Fruit fly (Drosophila melanogaster) whole organism, embryonic: ENCODE results near the gene CG42716.

Source experiments
- CG14014 ChIP-seq: fragments of 200-800 bp; sonication (Bioruptor generic); IDR thresholded peaks from 2 replicates; pipeline ENCODE4 v1.3.6; 2022; ENCODE audit warnings: missing biosample characterization, missing genetic modification characterization
- CG14860 ChIP-seq: fragments of 200-800 bp; sonication (Bioruptor generic); IDR thresholded peaks from 3 replicates; pipeline ENCODE4 v1.3.6; 2022; ENCODE audit warnings: missing biosample characterization, missing genetic modification characterization; ENCODE audit not compliant: partially characterized antibody
- CG1603 ChIP-seq: fragments of 200-800 bp; sonication (Bioruptor generic); optimal IDR thresholded peaks from 2 replicates; lab custom pipeline; 2019; ENCODE audit warnings: missing biosample characterization, mild to moderate bottlenecking, missing genetic modification characterization, moderate library complexity
- CG16779 ChIP-seq: fragments of 200-800 bp; sonication (Bioruptor generic); IDR thresholded peaks from 2 replicates; pipeline ENCODE4 v1.3.6; 2022; ENCODE audit warnings: missing biosample characterization, missing genetic modification characterization
- CG17328 ChIP-seq: fragments of 200-800 bp; sonication (Bioruptor generic); IDR thresholded peaks from 2 replicates; pipeline ENCODE4 v1.3.6; 2022; ENCODE audit warnings: missing biosample characterization, missing genetic modification characterization
- CG17802 ChIP-seq: fragments of 200-800 bp; sonication (Bioruptor generic); optimal IDR thresholded peaks from 2 replicates; lab custom pipeline; 2018; ENCODE audit warnings: missing biosample characterization, mild to moderate bottlenecking, missing genetic modification characterization, moderate library complexity
- CG4820 ChIP-seq: fragments of 200-800 bp; sonication (Bioruptor generic); optimal IDR thresholded peaks from 3 replicates; lab custom pipeline; 2016; ENCODE audit warnings: missing biosample characterization, missing genetic modification characterization
- CG5953 ChIP-seq: fragments of 200-800 bp; sonication (Bioruptor generic); IDR thresholded peaks from 2 replicates; pipeline ENCODE4 v1.3.6; 2022; ENCODE audit warnings: missing biosample characterization, missing genetic modification characterization
- CTCF ChIP-seq: fragments of 200-800 bp; sonication (Bioruptor generic); optimal IDR thresholded peaks from 2 replicates; lab custom pipeline; 2017; ENCODE audit warnings: missing biosample characterization, mild to moderate bottlenecking, missing genetic modification characterization, moderate library complexity
- CrebB ChIP-seq: fragments of 200-800 bp; sonication (Bioruptor generic); optimal IDR thresholded peaks from 3 replicates; lab custom pipeline; 2018; ENCODE audit warnings: missing biosample characterization, mild to moderate bottlenecking, missing genetic modification characterization
- D ChIP-seq, 2 experiments: fragments of 200-800 bp in 1 of 2; fragments of >200 bp in 1 of 2; sonication (Bioruptor generic) in 1 of 2; optimal IDR thresholded peaks; 2 replicates in 1 of 2; 3 replicates in 1 of 2; lab custom pipeline; 2017; ENCODE audit warnings: mild to moderate bottlenecking in 1 of 2, missing biosample characterization in 1 of 2, missing genetic modification characterization in 1 of 2, missing genetic modification reagents in 1 of 2
- Dad ChIP-seq: fragments of 200-800 bp; sonication (Bioruptor generic); optimal IDR thresholded peaks from 3 replicates; lab custom pipeline; 2016; ENCODE audit warnings: missing biosample characterization, missing genetic modification characterization
- Dek ChIP-seq: fragments of 200-800 bp; sonication (Bioruptor generic); optimal IDR thresholded peaks from 3 replicates; lab custom pipeline; 2019; ENCODE audit warnings: missing biosample characterization, mild to moderate bottlenecking, missing genetic modification characterization, moderate library complexity
- HmgZ ChIP-seq: fragments of 200-800 bp; sonication (Bioruptor generic); optimal IDR thresholded peaks from 2 replicates; lab custom pipeline; 2018; ENCODE audit warnings: missing biosample characterization, mild to moderate bottlenecking, missing genetic modification characterization
- MTF-1 ChIP-seq: fragments of 200-800 bp; sonication (Bioruptor generic); optimal IDR thresholded peaks from 2 replicates; lab custom pipeline; 2018; ENCODE audit warnings: missing biosample characterization, mild to moderate bottlenecking, missing genetic modification characterization, borderline replicate concordance
- Mes4 ChIP-seq: fragments of 200-800 bp; sonication (Bioruptor generic); optimal IDR thresholded peaks from 2 replicates; lab custom pipeline; 2016; ENCODE audit warnings: missing biosample characterization, missing genetic modification characterization
- Myb ChIP-seq: fragments of 200-800 bp; sonication (Bioruptor generic); optimal IDR thresholded peaks from 2 replicates; lab custom pipeline; 2016; ENCODE audit warnings: missing biosample characterization, missing genetic modification characterization
- NK7.1 ChIP-seq: fragments of 200-800 bp; sonication (Bioruptor generic); optimal IDR thresholded peaks from 3 replicates; lab custom pipeline; 2016; ENCODE audit warnings: missing biosample characterization, missing genetic modification characterization
- Sox100B ChIP-seq: fragments of 200-800 bp; sonication (Bioruptor generic); optimal IDR thresholded peaks from 3 replicates; lab custom pipeline; 2018; ENCODE audit warnings: missing biosample characterization, mild to moderate bottlenecking, missing genetic modification characterization
- abd-A ChIP-seq: fragments of 200-800 bp; sonication (Bioruptor generic); optimal IDR thresholded peaks from 3 replicates; lab custom pipeline; 2019; ENCODE audit warnings: missing biosample characterization, mild to moderate bottlenecking, missing genetic modification characterization, moderate library complexity
- ac ChIP-seq: fragments of 200-800 bp; sonication (Bioruptor generic); optimal IDR thresholded peaks from 3 replicates; lab custom pipeline; 2017; ENCODE audit warnings: missing biosample characterization, mild to moderate bottlenecking, missing genetic modification characterization
- al ChIP-seq: fragments of 200-800 bp; sonication (Bioruptor generic); IDR thresholded peaks from 2 replicates; pipeline ENCODE4 v1.3.6; 2022; ENCODE audit warnings: missing biosample characterization, missing genetic modification characterization
- ap ChIP-seq: fragments of 200-800 bp; sonication (Bioruptor generic); IDR thresholded peaks from 2 replicates; pipeline ENCODE4 v1.3.6; 2022; ENCODE audit warnings: missing biosample characterization, missing genetic modification characterization
- cad ChIP-seq: fragments of >200 bp; optimal IDR thresholded peaks from 2 replicates; lab custom pipeline; 2017; ENCODE audit warnings: missing biosample characterization, missing genetic modification characterization
- chinmo ChIP-seq: fragments of 200-800 bp; sonication (Bioruptor generic); IDR thresholded peaks from 4 replicates; pipeline ENCODE4 v1.3.6; 2022; ENCODE audit warnings: missing biosample characterization, missing genetic modification characterization; ENCODE audit not compliant: partially characterized antibody
- crol ChIP-seq: fragments of 200-800 bp; sonication (Bioruptor generic); IDR thresholded peaks from 2 replicates; pipeline ENCODE4 v1.3.6; 2022; ENCODE audit warnings: missing biosample characterization, missing genetic modification characterization
- eve ChIP-seq, 2 experiments: fragments of >200 bp; optimal IDR thresholded peaks; 2 replicates each; lab custom pipeline; 2017; ENCODE audit warnings: missing biosample characterization in 2 of 2, missing genetic modification characterization in 2 of 2
- grn ChIP-seq: fragments of 200-800 bp; sonication (Bioruptor generic); optimal IDR thresholded peaks from 3 replicates; lab custom pipeline; 2017; ENCODE audit warnings: missing biosample characterization, missing genetic modification characterization
- gsb ChIP-seq: fragments of 200-800 bp; sonication (Bioruptor generic); IDR thresholded peaks from 2 replicates; pipeline ENCODE4 v1.3.6; 2022; ENCODE audit warnings: missing biosample characterization, missing genetic modification characterization
- kni ChIP-seq: fragments of 200-800 bp; sonication (Bioruptor generic); optimal IDR thresholded peaks from 3 replicates; lab custom pipeline; 2017; ENCODE audit warnings: mild to moderate bottlenecking, missing biosample characterization, missing genetic modification reagents, missing genetic modification characterization
- mirr ChIP-seq: fragments of 200-800 bp; sonication (Bioruptor generic); optimal IDR thresholded peaks from 3 replicates; lab custom pipeline; 2018; ENCODE audit warnings: missing biosample characterization, mild to moderate bottlenecking, missing genetic modification characterization
- nom ChIP-seq: fragments of 200-800 bp; sonication (Bioruptor generic); optimal IDR thresholded peaks from 2 replicates; lab custom pipeline; 2017; ENCODE audit warnings: missing biosample characterization, missing genetic modification characterization, mild to moderate bottlenecking, moderate library complexity, missing genetic modification reagents
- otp ChIP-seq: fragments of 200-800 bp; sonication (Bioruptor generic); IDR thresholded peaks from 3 replicates; pipeline ENCODE4, ENCODE4 v1.3.6; 2022; ENCODE audit warnings: missing biosample characterization, missing genetic modification characterization
- pan ChIP-seq, 4 experiments: fragments of >200 bp in 3 of 4; fragments of 200-800 bp in 1 of 4; sonication (Bioruptor generic) in 1 of 4; optimal IDR thresholded peaks in 3 of 4; IDR thresholded peaks in 1 of 4; 2 replicates each; pipeline versions ENCODE4 v1.3.6 to Lab custom; 2017 to 2022; ENCODE audit warnings: missing biosample characterization in 2 of 4, missing genetic modification characterization in 2 of 4, mixed read lengths in 1 of 4
- pnt ChIP-seq: fragments of 200-800 bp; sonication (Bioruptor generic); optimal IDR thresholded peaks from 3 replicates; lab custom pipeline; 2016; ENCODE audit warnings: missing biosample characterization, missing genetic modification characterization
- sd ChIP-seq: fragments of 200-800 bp; sonication (Bioruptor generic); optimal IDR thresholded peaks from 3 replicates; lab custom pipeline; 2018; ENCODE audit warnings: missing biosample characterization, mild to moderate bottlenecking, missing genetic modification characterization, moderate library complexity
- shn ChIP-seq: fragments of 200-800 bp; sonication (Bioruptor generic); optimal IDR thresholded peaks from 3 replicates; lab custom pipeline; 2016; ENCODE audit warnings: missing biosample characterization, missing genetic modification characterization
- sima ChIP-seq: fragments of 200-800 bp; sonication (Bioruptor generic); optimal IDR thresholded peaks from 2 replicates; lab custom pipeline; 2016; ENCODE audit warnings: missing biosample characterization, missing genetic modification characterization
- tap ChIP-seq: fragments of 200-800 bp; optimal IDR thresholded peaks from 3 replicates; lab custom pipeline; 2019; ENCODE audit warnings: missing biosample characterization, mild to moderate bottlenecking, missing genetic modification characterization, moderate library complexity
- tll ChIP-seq, 2 experiments: fragments of 200-800 bp in 1 of 2; fragments of >200 bp in 1 of 2; sonication (Bioruptor generic) in 1 of 2; optimal IDR thresholded peaks; 2 replicates each; lab custom pipeline; 2017 to 2019; ENCODE audit warnings: missing biosample characterization in 2 of 2, missing genetic modification characterization in 2 of 2, mild to moderate bottlenecking in 1 of 2, moderate library complexity in 1 of 2
- trem ChIP-seq: fragments of 200-800 bp; optimal IDR thresholded peaks from 3 replicates; lab custom pipeline; 2019; ENCODE audit warnings: missing biosample characterization, mild to moderate bottlenecking, missing genetic modification characterization, moderate library complexity
- trh ChIP-seq: fragments of 200-800 bp; sonication (Bioruptor generic); optimal IDR thresholded peaks from 2 replicates; lab custom pipeline; 2016; ENCODE audit warnings: missing biosample characterization, missing genetic modification characterization
- twi ChIP-seq: fragments of 200-800 bp; optimal IDR thresholded peaks from 2 replicates; lab custom pipeline; 2019; ENCODE audit warnings: missing biosample characterization, mild to moderate bottlenecking, missing genetic modification characterization, moderate library complexity
- z ChIP-seq: fragments of 200-800 bp; sonication (Bioruptor generic); IDR thresholded peaks from 3 replicates; pipeline ENCODE4 v1.3.6; 2022; ENCODE audit warnings: missing biosample characterization, missing genetic modification characterization
- zen ChIP-seq: fragments of 200-800 bp; sonication (Bioruptor generic); optimal IDR thresholded peaks from 3 replicates; lab custom pipeline; 2018; ENCODE audit warnings: missing biosample characterization, mild to moderate bottlenecking, missing genetic modification characterization, moderate library complexity
- zf30C ChIP-seq: fragments of 200-800 bp; sonication (Bioruptor generic); optimal IDR thresholded peaks from 3 replicates; lab custom pipeline; 2018; ENCODE audit warnings: missing biosample characterization, mild to moderate bottlenecking, missing genetic modification characterization

Gene CG42716

DNA sequence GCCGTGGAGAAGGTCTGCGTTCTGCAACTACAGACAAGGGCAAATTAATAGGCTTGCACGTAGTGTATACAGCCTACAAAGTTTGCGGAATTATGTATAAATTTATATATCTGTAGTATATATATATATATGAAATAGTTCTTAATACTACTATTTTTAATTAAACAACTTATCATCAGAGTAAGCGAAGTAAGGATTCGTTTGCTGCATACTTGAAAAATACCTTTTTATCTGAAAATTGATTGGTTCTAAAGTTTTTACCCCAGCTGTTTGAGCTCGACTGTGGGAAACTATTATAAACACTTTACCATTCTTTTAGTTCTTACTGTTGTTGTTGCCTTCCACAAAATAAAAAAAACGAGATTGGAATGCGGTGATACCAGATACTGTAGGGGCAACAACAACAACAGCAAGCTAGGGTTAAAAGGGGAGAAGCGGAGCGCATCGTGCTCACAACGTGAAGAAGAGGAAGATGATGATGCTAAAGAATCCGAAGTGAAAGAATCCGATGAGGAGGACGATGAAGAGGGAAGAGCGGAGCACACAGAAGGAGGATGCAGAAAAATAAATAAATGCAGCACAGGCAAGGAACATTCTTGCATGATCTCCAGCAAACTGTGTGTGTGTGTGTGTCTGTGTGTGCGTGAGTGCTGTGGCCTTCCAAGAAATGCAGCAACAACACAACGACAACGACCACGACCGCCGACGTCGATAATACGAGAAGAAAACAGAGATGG lies 9.6 kb downstream of the CG42716 start (continued):
- no peak; the same call in 1 of the 2 replicates for TF ChIP-seq CG17328 (GFP tag; lab: Robert Waterston, UW)
- TF ChIP-seq MTF-1 (GFP tag; lab: Kevin White, UChicago) = no peak

DNA sequence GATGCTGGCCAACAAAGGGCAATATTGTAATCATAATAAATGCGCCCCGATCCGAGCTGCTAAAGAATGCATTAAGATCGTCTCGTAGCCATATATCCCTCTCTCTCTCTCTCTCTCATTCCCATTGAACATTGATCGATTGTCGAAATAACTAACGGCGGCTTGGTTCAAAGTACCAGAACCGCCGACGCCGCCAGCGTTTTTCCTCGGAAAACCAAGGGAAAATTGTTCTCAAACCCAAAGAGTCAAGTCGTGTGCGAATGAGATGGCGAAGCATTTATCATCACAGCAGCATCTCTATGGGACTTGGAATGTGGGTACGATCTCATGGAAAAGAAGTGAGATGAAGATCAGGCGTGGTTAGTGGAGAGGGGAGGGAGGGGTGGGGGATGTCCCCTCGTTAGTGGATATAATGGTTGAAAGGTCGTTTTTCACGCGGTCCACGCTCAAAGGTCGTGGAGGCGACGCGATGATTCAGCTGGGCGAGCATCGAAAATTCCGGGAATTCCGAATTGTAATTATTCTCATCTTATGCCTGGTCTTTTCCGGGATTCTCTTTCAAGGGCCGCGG lies 10.3 kb downstream of the CG42716 start:
- TF ChIP-seq chinmo (GFP tag; lab: Robert Waterston, UW) (no peak), al (GFP tag; lab: Robert Waterston, UW) (no peak), Myb (GFP tag; lab: Kevin White, UChicago) (no peak), CG14014 (GFP tag; lab: Robert Waterston, UW) (no peak), tll (GFP tag; optimal IDR thresholded peaks at IDR 0.05; lab: Kevin White, UChicago) (peak in 1 of 2 experiments; percentile 89), eve (GFP tag; optimal IDR thresholded peaks at IDR 0.05; lab: Kevin White, UChicago) (no peak), crol (GFP tag; lab: Robert Waterston, UW) (peak; percentile 87), mirr (GFP tag; lab: Kevin White, UChicago) (no peak), gsb (GFP tag; lab: Robert Waterston, UW) (no peak), sd (tag; lab: Kevin White, UChicago) (peak; percentile 69), D (optimal IDR thresholded peaks at IDR 0.05; lab: Kevin White, UChicago) (peak; percentile 66), D (GFP tag; optimal IDR thresholded peaks at IDR 0.05; lab: Kevin White, UChicago) (no peak), zf30C (GFP tag; lab: Kevin White, UChicago) (no peak), zen (tag; lab: Kevin White, UChicago) (peak; percentile 63), NK7.1 (GFP tag; lab: Kevin White, UChicago) (no peak), trh (GFP tag; lab: Kevin White, UChicago) (no peak), twi (tag; lab: Kevin White, UChicago) (peak; percentile 11), sima (GFP tag; lab: Kevin White, UChicago) (no peak), kni (GFP tag; lab: Kevin White, UChicago) (peak; percentile 88), CG17802 (no peak), pnt (GFP tag; lab: Kevin White, UChicago) (no peak), shn (GFP tag; lab: Kevin White, UChicago) (peak; percentile 5), abd-A (tag; lab: Kevin White, UChicago) (peak; percentile 68), tap (tag; lab: Kevin White, UChicago) (no peak), otp (no peak), CG1603 (tag; lab: Kevin White, UChicago) (no peak), Dek (tag; lab: Kevin White, UChicago) (no peak), CG14860 (GFP tag; lab: Robert Waterston, UW) (no peak), z (0 out of 3 replicates have a peak, but pooled peaks have one; percentile 43), Dad (GFP tag; lab: Kevin White, UChicago) (no peak), grn (GFP tag; lab: Kevin White, UChicago) (peak; percentile 84), CG4820 (GFP tag; lab: Kevin White, UChicago) (no peak), CrebB (tag; lab: Kevin White, UChicago) (no peak), HmgZ (tag; lab: Kevin White, UChicago) (no peak), trem (tag; lab: Kevin White, UChicago) (no peak), nom (GFP tag; lab: Kevin White, UChicago) (no peak), Mes4 (no peak), Sox100B (GFP tag; lab: Kevin White, UChicago) (no peak), ac (GFP tag; lab: Kevin White, UChicago) (no peak), CTCF (GFP tag; lab: Kevin White, UChicago) (no peak), pan (optimal IDR thresholded peaks at IDR 0.05; lab: Kevin White, UChicago) (peak in 1 of 2 experiments; percentile 54), pan (GFP tag; optimal IDR thresholded peaks at IDR 0.05 in 1 of 2, IDR thresholded peaks at IDR 0.05 in 1 of 2) (no peak), cad (GFP tag; lab: Kevin White, UChicago) (peak; percentile 58), CG16779 (GFP tag; lab: Robert Waterston, UW) (no peak), CG5953 (GFP tag; lab: Robert Waterston, UW) (no peak), ap (no peak)
